Fruit fly (Drosophila melanogaster): ENCODE results near the gene CG5676.

CG5676 gene

dm6 chr2L:10278658-10279057 lies 23.0 kb upstream of the CG5676 start, which contains the start of gene Utx (continued):
- TF ChIP-seq stwl (tag; optimal IDR thresholded peaks at IDR 0.05) (no peak), Nf-YC (tag; optimal IDR thresholded peaks at IDR 0.05) (no peak), en (GFP tag; optimal IDR thresholded peaks at IDR 0.05) (no peak), fu2 (GFP tag; optimal IDR thresholded peaks at IDR 0.05) (no peak), inv (GFP tag; IDR thresholded peaks at IDR 0.05; ENCODE audit: partially characterized antibody) (peak; percentile 88), CG6254 (GFP tag; optimal IDR thresholded peaks at IDR 0.05) (no peak), CG12744 (GFP tag; optimal IDR thresholded peaks at IDR 0.05) (no peak), CG32772 (GFP tag; IDR thresholded peaks at IDR 0.05) (no peak), Spps (tag; optimal IDR thresholded peaks at IDR 0.05) (no peak), bsh (GFP tag; optimal IDR thresholded peaks at IDR 0.05) (no peak), CG15514 (GFP tag; optimal IDR thresholded peaks at IDR 0.05) (peak; percentile 67), row (GFP tag; IDR thresholded peaks at IDR 0.05) (peak; percentile 87), CG34422 (GFP tag; IDR thresholded peaks at IDR 0.05) (no peak), btn (GFP tag; optimal IDR thresholded peaks at IDR 0.05) (no peak), Abd-B (GFP tag; optimal IDR thresholded peaks at IDR 0.05) (no peak), CG16779 (GFP tag; IDR thresholded peaks at IDR 0.05) (no peak), amos (GFP tag; IDR thresholded peaks at IDR 0.05; ENCODE audit: partially characterized antibody) (peak; percentile 91), CG18619 (GFP tag; optimal IDR thresholded peaks at IDR 0.05) (no peak), sd (tag; optimal IDR thresholded peaks at IDR 0.05) (no peak), CG43689 (GFP tag; IDR thresholded peaks at IDR 0.05) (no peak), ash1 (GFP tag; optimal IDR thresholded peaks at IDR 0.05) (no peak), dmrt11E (tag; optimal IDR thresholded peaks at IDR 0.05) (no peak), CG8281 (tag; optimal IDR thresholded peaks at IDR 0.05) (no peak), Sry-δ (GFP tag; optimal IDR thresholded peaks at IDR 0.05) (peak; percentile 92), tup (GFP tag; optimal IDR thresholded peaks at IDR 0.05) (no peak), CG17912 (GFP tag; optimal IDR thresholded peaks at IDR 0.05) (no peak), CG4854 (GFP tag; optimal IDR thresholded peaks at IDR 0.05) (no peak), lbe (GFP tag; optimal IDR thresholded peaks at IDR 0.05) (no peak), ssp (GFP tag; IDR thresholded peaks at IDR 0.05) (peak; percentile 94), CG12391 (tag; optimal IDR thresholded peaks at IDR 0.05) (no peak), CG17612 (GFP tag; IDR thresholded peaks at IDR 0.05) (no peak), CG12659 (GFP tag; optimal IDR thresholded peaks at IDR 0.05) (peak; percentile 45), CG8924 (tag; optimal IDR thresholded peaks at IDR 0.05) (no peak), CG8290 (GFP tag; optimal IDR thresholded peaks at IDR 0.05) (peak; percentile 5), CG8290 (tag; optimal IDR thresholded peaks at IDR 0.05) (no peak), MBD-R2 (GFP tag; IDR thresholded peaks at IDR 0.05) (peak; percentile 33; the same call in 1 of the 2 replicates), Hr51 (GFP tag; optimal IDR thresholded peaks at IDR 0.05) (no peak), CG12219 (GFP tag; optimal IDR thresholded peaks at IDR 0.05) (no peak), CG14965 (GFP tag; optimal IDR thresholded peaks at IDR 0.05; ENCODE audit: borderline replicate concordance) (no peak), CG6854 (GFP tag; optimal IDR thresholded peaks at IDR 0.05) (no peak), nerfin-2 (GFP tag; IDR thresholded peaks at IDR 0.05; ENCODE audit: partially characterized antibody) (peak; percentile 48; the same call in 1 of the 2 replicates), CG3407 (GFP tag; optimal IDR thresholded peaks at IDR 0.05) (no peak), nerfin-1 (tag; optimal IDR thresholded peaks at IDR 0.05) (no peak), ato (GFP tag; IDR thresholded peaks at IDR 0.05; ENCODE audit: partially characterized antibody) (peak; percentile 62), Hmr (GFP tag; optimal IDR thresholded peaks at IDR 0.05) (no peak), CG2678 (tag; optimal IDR thresholded peaks at IDR 0.05) (no peak), slbo (GFP tag; IDR thresholded peaks at IDR 0.05) (peak; percentile 57; the same call in 1 of the 2 replicates), peb (GFP tag; IDR thresholded peaks at IDR 0.05) (no peak), CG2120 (GFP tag; optimal IDR thresholded peaks at IDR 0.05) (no peak), Stat92E (GFP tag; optimal IDR thresholded peaks at IDR 0.05) (no peak)

Measured in whole organism, embryonic.